Fruit fly (Drosophila melanogaster): ENCODE results near the gene CG3386.

Gene CG3386

dm6 chr3L:642146-642864 lies 40.0 kb downstream of the CG3386 start (continued):
- TF ChIP-seq CG8290 (GFP tag; optimal IDR thresholded peaks at IDR 0.05) (peak; percentile 3), CG8290 (tag; optimal IDR thresholded peaks at IDR 0.05) (no peak), CG34376 (GFP tag; optimal IDR thresholded peaks at IDR 0.05) (no peak), Eip74EF (GFP tag; optimal IDR thresholded peaks at IDR 0.05) (peak in 1 of 2 experiments; percentile 44), CG6791 (GFP tag; IDR thresholded peaks at IDR 0.05; ENCODE audit: partially characterized antibody) (no peak), dpn (GFP tag; optimal IDR thresholded peaks at IDR 0.05) (peak in 1 of 2 experiments; percentile 50), CG9609 (GFP tag; optimal IDR thresholded peaks at IDR 0.05) (no peak), pan (optimal IDR thresholded peaks at IDR 0.05) (no peak), pan (GFP tag; optimal IDR thresholded peaks at IDR 0.05 in 1 of 2, IDR thresholded peaks at IDR 0.05 in 1 of 2) (peak in 1 of 2 experiments; percentile 22), CG6765 (GFP tag; optimal IDR thresholded peaks at IDR 0.05) (peak; percentile 35), tx (GFP tag; optimal IDR thresholded peaks at IDR 0.05) (no peak), Deaf1 (tag; optimal IDR thresholded peaks at IDR 0.05) (no peak), CG17361 (GFP tag; IDR thresholded peaks at IDR 0.05) (peak; percentile 76), CG6272 (GFP tag; IDR thresholded peaks at IDR 0.05) (no peak; the same call in 1 of the 2 replicates), dmrt11E (tag; optimal IDR thresholded peaks at IDR 0.05) (peak; percentile 72), Bteb2 (GFP tag; optimal IDR thresholded peaks at IDR 0.05) (no peak), al (GFP tag; IDR thresholded peaks at IDR 0.05) (peak; percentile 11; the same call in 1 of the 2 replicates), B-H1 (GFP tag; IDR thresholded peaks at IDR 0.05) (no peak), Bdp1 (GFP tag; optimal IDR thresholded peaks at IDR 0.05) (no peak), CG14441 (GFP tag; IDR thresholded peaks at IDR 0.05) (peak; percentile 39; the same call in 1 of the 2 replicates), CG17829 (tag; optimal IDR thresholded peaks at IDR 0.05) (peak; percentile 61), otp (GFP tag; IDR thresholded peaks at IDR 0.05) (no peak), CG17568 (GFP tag; optimal IDR thresholded peaks at IDR 0.05) (no peak), CG11504 (tag; optimal IDR thresholded peaks at IDR 0.05) (peak; percentile 81), twi (tag; optimal IDR thresholded peaks at IDR 0.05) (no peak), danr (GFP tag; IDR thresholded peaks at IDR 0.05) (no peak), CG11560 (tag; IDR thresholded peaks at IDR 0.05) (no peak), NC2β (GFP tag; optimal IDR thresholded peaks at IDR 0.05) (no peak), lola (GFP tag; optimal IDR thresholded peaks at IDR 0.05) (peak in 1 of 3 experiments; percentile 77), CG43689 (GFP tag; IDR thresholded peaks at IDR 0.05) (peak; percentile 30; the same call in 1 of the 2 replicates), CG7839 (tag; optimal IDR thresholded peaks at IDR 0.05) (peak; percentile 70), gt (GFP tag; IDR thresholded peaks at IDR 0.05) (no peak), CG2202 (tag; optimal IDR thresholded peaks at IDR 0.05) (no peak), Jarid2 (GFP tag; optimal IDR thresholded peaks at IDR 0.05) (peak; percentile 1), so (GFP tag; IDR thresholded peaks at IDR 0.05) (peak; percentile 48; the same call in 1 of the 3 replicates), CG6854 (GFP tag; optimal IDR thresholded peaks at IDR 0.05) (no peak), CG7556 (GFP tag; optimal IDR thresholded peaks at IDR 0.05) (peak; percentile 70), CG11093 (GFP tag; IDR thresholded peaks at IDR 0.05) (0 out of 3 replicates have a peak, but pooled peaks have one; percentile 19), CG31365 (tag; optimal IDR thresholded peaks at IDR 0.05) (no peak), CG10321 (GFP tag; IDR thresholded peaks at IDR 0.05) (no peak), vvl (GFP tag; IDR thresholded peaks at IDR 0.05) (peak; percentile 12; the same call in 1 of the 2 replicates), mld (GFP tag; IDR thresholded peaks at IDR 0.05; ENCODE audit: partially characterized antibody) (no peak), CG6175 (GFP tag; IDR thresholded peaks at IDR 0.05) (no peak), Hand (GFP tag; optimal IDR thresholded peaks at IDR 0.05) (no peak), Elba2 (GFP tag; optimal IDR thresholded peaks at IDR 0.05) (no peak), CG13287 (GFP tag; IDR thresholded peaks at IDR 0.05; ENCODE audit: partially characterized antibody) (no peak), pb (GFP tag; optimal IDR thresholded peaks at IDR 0.05) (no peak), H2.0 (GFP tag; IDR thresholded peaks at IDR 0.05) (no peak; the same call in 1 of the 2 replicates), gsb (GFP tag; IDR thresholded peaks at IDR 0.05) (no peak), ewg (GFP tag; optimal IDR thresholded peaks at IDR 0.05) (peak; percentile 53)
